Fruit fly (Drosophila melanogaster) Kc167 (cell line): Measurements from ENCODE around the gene Ptpmeg2.

Experiments used
- Sin3A ChIP-seq: fragments of >200 bp; optimal IDR thresholded peaks from 2 replicates; lab custom pipeline; 2018; ENCODE audit warnings: missing external identifiers
- insv ChIP-seq: fragments of >200 bp; optimal IDR thresholded peaks from 3 replicates; lab custom pipeline; 2018; ENCODE audit warnings: missing external identifiers
- psq ChIP-seq: fragments of >200 bp; optimal IDR thresholded peaks from 2 replicates; lab custom pipeline; 2017; ENCODE audit warnings: missing external identifiers
- ttk ChIP-seq: sonication (Bioruptor generic); optimal IDR thresholded peaks from 2 replicates; lab custom pipeline; 2017; ENCODE audit warnings: missing external identifiers

dm6 chrX:9687623-9688022 lies 28.7 kb upstream of the Ptpmeg2 start:
- TF ChIP-seq psq (lab: Kevin White, UChicago), result no peak
- no peak for TF ChIP-seq ttk (lab: Kevin White, UChicago)
- TF ChIP-seq Sin3A (lab: Kevin White, UChicago), result no peak
- TF ChIP-seq insv (lab: Kevin White, UChicago), result no peak
